Worm (Caenorhabditis elegans) whole organism, L3 larva: Measurements from ENCODE around the gene F46B3.16.

Experiments used
- ceh-16 ChIP-seq: sonication (generic microtip); optimal IDR thresholded peaks from 2 replicates; lab custom pipeline; 2017; ENCODE audit warnings: missing biosample characterization, missing genetic modification characterization
- elt-1 ChIP-seq: fragments of 150-350 bp; optimal IDR thresholded peaks from 2 replicates; lab custom pipeline; 2014; ENCODE audit warnings: missing biosample characterization, missing genetic modification characterization
- elt-3 ChIP-seq, 3 experiments: fragments of 150-350 bp in 1 of 3; sonication (generic microtip) in 2 of 3; optimal IDR thresholded peaks; 2 replicates in 2 of 3; 4 replicates in 1 of 3; lab custom pipeline; 2014 to 2017; ENCODE audit warnings: missing biosample characterization in 3 of 3, missing genetic modification characterization in 3 of 3
- fkh-10 ChIP-seq: sonication (generic microtip); optimal IDR thresholded peaks from 2 replicates; lab custom pipeline; 2017; ENCODE audit warnings: missing biosample characterization, missing genetic modification reagents, missing genetic modification characterization
- fos-1 ChIP-seq: fragments of 150-350 bp; optimal IDR thresholded peaks from 2 replicates; lab custom pipeline; 2014; ENCODE audit warnings: missing biosample characterization, missing genetic modification characterization
- hmg-11 ChIP-seq: sonication (generic microtip); optimal IDR thresholded peaks from 2 replicates; lab custom pipeline; 2016; ENCODE audit warnings: missing genetic modification characterization, missing compliant biosample characterization
- jun-1 ChIP-seq: fragments of 150-350 bp; optimal IDR thresholded peaks from 2 replicates; lab custom pipeline; 2014; ENCODE audit warnings: missing biosample characterization, missing genetic modification reagents, missing genetic modification characterization
- nhr-237 ChIP-seq: fragments of 150-350 bp; optimal IDR thresholded peaks from 2 replicates; lab custom pipeline; 2014; ENCODE audit warnings: missing biosample characterization, missing genetic modification characterization
- nhr-76 ChIP-seq: fragments of 150-350 bp; sonication (generic microtip); optimal IDR thresholded peaks from 5 replicates; lab custom pipeline; 2014; ENCODE audit warnings: missing biosample characterization, missing genetic modification characterization
- nhr-77 ChIP-seq: fragments of 150-350 bp; optimal IDR thresholded peaks from 2 replicates; lab custom pipeline; 2014; ENCODE audit warnings: missing biosample characterization, missing genetic modification characterization
- sea-2 ChIP-seq: fragments of 150-350 bp; sonication (generic microtip); optimal IDR thresholded peaks from 4 replicates; lab custom pipeline; 2014; ENCODE audit warnings: missing biosample characterization, missing genetic modification reagents, missing genetic modification characterization
- tbx-2 ChIP-seq: sonication (generic microtip); optimal IDR thresholded peaks from 2 replicates; lab custom pipeline; 2016; ENCODE audit warnings: mild to moderate bottlenecking, missing genetic modification characterization, missing compliant biosample characterization

DNA sequence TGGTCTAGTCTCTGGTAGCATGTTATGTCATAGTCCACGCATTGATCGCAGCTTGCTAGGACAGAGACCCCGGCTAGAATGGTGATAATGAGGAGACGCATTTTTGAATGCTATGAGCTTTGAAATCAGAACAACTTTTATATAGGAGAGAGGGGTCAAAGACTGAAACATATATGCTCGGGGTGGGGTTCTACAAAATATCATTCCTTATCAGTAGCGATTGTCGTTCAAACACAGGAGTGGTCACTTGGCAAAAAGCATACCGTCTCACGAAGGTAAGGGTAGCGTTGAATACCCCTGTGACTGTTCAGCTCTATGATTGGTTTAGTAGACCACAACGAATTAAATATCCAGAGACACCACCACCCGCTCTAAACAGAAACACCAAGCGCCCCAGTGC is 37.4 kb upstream of the F46B3.16 start, which contains the start of gene F46B3.1:
- TF ChIP-seq nhr-77 (tag; lab: Kevin White, UChicago): no peak
- no peak for TF ChIP-seq tbx-2 (tag; lab: Kevin White, UChicago)
- TF ChIP-seq hmg-11 (tag; lab: Kevin White, UChicago): no peak
- TF ChIP-seq elt-3 (tag; optimal IDR thresholded peaks at IDR 0.05; lab: Kevin White, UChicago): no peak
- no peak for TF ChIP-seq nhr-76 (tag; lab: Kevin White, UChicago)
- no peak for TF ChIP-seq jun-1 (tag; lab: Kevin White, UChicago)
- TF ChIP-seq ceh-16: no peak
- TF ChIP-seq fkh-10 (GFP tag; lab: Kevin White, UChicago): no peak
- TF ChIP-seq sea-2 (GFP tag; lab: Kevin White, UChicago): no peak
- no peak for TF ChIP-seq fos-1 (tag; lab: Kevin White, UChicago)
- no peak for TF ChIP-seq nhr-237 (tag; lab: Kevin White, UChicago)
- TF ChIP-seq elt-1 (tag; lab: Kevin White, UChicago): no peak
